Fruit fly (Drosophila melanogaster) whole organism, wandering third instar larva: ENCODE data around the gene Ssu72.

Experiments
- CG9705 ChIP-seq: fragments of 200-800 bp; sonication (Bioruptor generic); optimal IDR thresholded peaks from 2 replicates; lab custom pipeline; 2018; ENCODE audit warnings: missing biosample characterization, mild to moderate bottlenecking, missing genetic modification characterization
- CrebA ChIP-seq: fragments of 200-800 bp; sonication (Bioruptor generic); optimal IDR thresholded peaks from 2 replicates; lab custom pipeline; 2016; ENCODE audit warnings: missing biosample characterization, mild to moderate bottlenecking, missing genetic modification characterization, borderline replicate concordance
- brk ChIP-seq: fragments of 200-800 bp; sonication (Bioruptor generic); optimal IDR thresholded peaks from 2 replicates; lab custom pipeline; 2016; ENCODE audit warnings: missing biosample characterization, mild to moderate bottlenecking, missing genetic modification characterization
- h ChIP-seq: fragments of 200-800 bp; sonication (Bioruptor generic); optimal IDR thresholded peaks from 3 replicates; lab custom pipeline; 2016; ENCODE audit warnings: missing biosample characterization, mild to moderate bottlenecking, missing genetic modification characterization
- psq ChIP-seq: fragments of 200-800 bp; sonication (Bioruptor generic); optimal IDR thresholded peaks from 3 replicates; lab custom pipeline; 2017; ENCODE audit warnings: missing biosample characterization, mild to moderate bottlenecking, missing genetic modification characterization, moderate library complexity
- rgr ChIP-seq: fragments of 200-800 bp; sonication (Bioruptor generic); optimal IDR thresholded peaks from 3 replicates; lab custom pipeline; 2016; ENCODE audit warnings: missing biosample characterization, mild to moderate bottlenecking, missing genetic modification characterization
- sage ChIP-seq: fragments of 200-800 bp; sonication (Bioruptor generic); optimal IDR thresholded peaks from 2 replicates; lab custom pipeline; 2016; ENCODE audit warnings: missing biosample characterization, mild to moderate bottlenecking, missing genetic modification characterization
- usp ChIP-seq: fragments of >200 bp; optimal IDR thresholded peaks from 2 replicates; lab custom pipeline; 2017; ENCODE audit warnings: missing biosample characterization, missing genetic modification characterization
- woc ChIP-seq: sonication (Bioruptor generic); optimal IDR thresholded peaks from 2 replicates; lab custom pipeline; 2016; ENCODE audit warnings: missing biosample characterization, mild to moderate bottlenecking, missing genetic modification characterization

- TF ChIP-seq woc (GFP tag; lab: Kevin White, UChicago) (no peak), CrebA (GFP tag; lab: Kevin White, UChicago) (no peak), CG9705 (no peak), brk (GFP tag; lab: Kevin White, UChicago) (no peak), usp (GFP tag; lab: Kevin White, UChicago) (no peak), psq (GFP tag; lab: Kevin White, UChicago) (no peak), sage (GFP tag; lab: Kevin White, UChicago) (no peak), rgr (GFP tag; lab: Kevin White, UChicago) (no peak), h (GFP tag; lab: Kevin White, UChicago) (no peak)
Measured at dm6 chrX:19712898-19713627, 48.7 kb downstream of the Ssu72 start, which contains the start of gene meso18E.
